Worm (Caenorhabditis elegans) whole organism, early embryonic: Measurements from ENCODE around the gene flp-8.

ENCODE experiments used
- aly-1 ChIP-seq: sonication (generic microtip); optimal IDR thresholded peaks from 2 replicates; lab custom pipeline; 2016; ENCODE audit warnings: missing genetic modification characterization, missing compliant biosample characterization
- ets-7 ChIP-seq: sonication (generic microtip); optimal IDR thresholded peaks from 2 replicates; lab custom pipeline; 2016; ENCODE audit warnings: missing genotype, missing genetic modification characterization, missing compliant biosample characterization
- hmbx-1 ChIP-seq: sonication (generic microtip); optimal IDR thresholded peaks from 2 replicates; lab custom pipeline; 2016; ENCODE audit warnings: mild to moderate bottlenecking, missing genetic modification characterization, missing compliant biosample characterization
- pes-1 ChIP-seq: fragments of 200-800 bp; sonication (Bioruptor generic); IDR thresholded peaks from 2 replicates; pipeline ENCODE4 v1.3.6; 2022; ENCODE audit warnings: missing genetic modification reagents, missing genetic modification characterization, missing compliant biosample characterization
- sea-1 ChIP-seq: fragments of 200-800 bp; sonication (Bioruptor generic); conservative IDR thresholded peaks from 2 replicates; pipeline ENCODE4 v1.3.6; 2022; ENCODE audit warnings: missing genetic modification characterization, missing compliant biosample characterization

- TF ChIP-seq aly-1 (no peak), sea-1 (GFP tag; lab: Robert Waterston, UW) (no peak), ets-7 (tag; lab: Kevin White, UChicago) (no peak), pes-1 (no peak), hmbx-1 (tag; lab: Kevin White, UChicago) (no peak)
Measured at ce11 chrX:14851904-14852303, 29.3 kb upstream of the flp-8 start.
